Fruit fly (Drosophila melanogaster): ENCODE results near the gene rdgC.

dm6 chr3L:20265514-20265913, 17.6 kb downstream of the rdgC start, which contains the start of gene CG32228:
- TF ChIP-seq Snoo (tag; optimal IDR thresholded peaks at IDR 0.05) (no peak), Pif1A (GFP tag; optimal IDR thresholded peaks at IDR 0.05) (no peak), CG8301 (tag; optimal IDR thresholded peaks at IDR 0.05) (no peak)
